Fruit fly (Drosophila melanogaster) ovary, adult (tissue): ENCODE data around the gene CG31517.

Source experiments
- CG17801 ChIP-seq: fragments of 200-800 bp; optimal IDR thresholded peaks from 2 replicates; lab custom pipeline; 2019; ENCODE audit warnings: missing biosample characterization, mild to moderate bottlenecking, missing genetic modification characterization, moderate library complexity; ENCODE audit not compliant: partially characterized antibody

Gene CG31517

dm6 chr3R:13948237-13948636 is at the start of gene CG31517:
Gene CG31517, plus strand, starts transcription at chr3R:13948420.
- no peak for TF ChIP-seq CG17801 (GFP tag; lab: Kevin White, UChicago)

DNA sequence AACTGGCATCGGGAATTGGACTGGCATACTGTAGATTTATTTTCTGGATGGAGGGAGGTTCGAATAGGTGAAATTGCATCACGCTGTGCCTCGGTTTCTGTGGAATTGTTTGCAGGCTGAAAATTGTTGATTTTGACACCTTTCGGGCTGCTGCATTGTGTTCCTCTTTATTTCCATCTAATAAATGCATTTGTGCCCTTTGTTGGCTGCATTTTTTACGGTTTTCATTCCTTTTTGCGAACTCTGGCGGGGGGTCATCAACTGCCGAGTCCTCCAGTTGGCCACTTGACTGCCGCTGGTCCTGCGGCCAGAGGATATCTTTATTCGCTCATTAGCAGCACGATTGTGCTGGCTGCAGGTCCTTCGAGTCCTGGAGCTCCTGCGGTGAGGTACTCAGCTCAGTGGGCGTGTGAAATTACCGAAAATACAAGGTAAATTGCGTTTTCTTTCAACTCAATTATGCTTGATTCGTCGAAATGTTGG is 48.5 kb upstream of the CG31517 start:
- TF ChIP-seq CG17801 (GFP tag; lab: Kevin White, UChicago): no peak

DNA sequence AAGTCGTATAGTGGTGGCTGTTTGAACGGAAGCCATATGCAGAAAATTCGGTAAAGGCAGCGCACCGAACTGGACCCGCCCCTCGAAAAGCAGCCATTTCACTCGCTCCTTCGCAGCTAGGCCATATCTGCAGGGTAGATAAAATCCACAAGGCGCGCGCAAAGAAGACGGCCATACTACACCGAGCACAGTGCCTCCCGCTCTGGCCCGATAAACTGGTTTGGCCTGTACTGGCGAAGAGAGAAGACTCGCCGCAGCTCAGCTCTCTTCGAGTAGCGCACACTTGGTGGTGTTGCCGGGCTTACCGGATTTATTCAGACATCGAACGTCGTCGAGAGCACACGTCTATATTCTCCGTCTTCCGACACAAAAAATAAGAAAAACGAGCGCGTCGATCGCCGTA is 46.7 kb upstream of the CG31517 start, which contains the start of gene ems:
Gene ems (plus strand): TSS at position 311 of the 403 bp plus-strand sequence.
- TF ChIP-seq CG17801 (GFP tag; lab: Kevin White, UChicago): no peak

dm6 chr3R:13906759-13907158 is 41.5 kb upstream of the CG31517 start:
- TF ChIP-seq CG17801 (GFP tag; lab: Kevin White, UChicago): no peak

dm6 chr3R:13907355-13908105 is 40.7 kb upstream of the CG31517 start:
- no peak for TF ChIP-seq CG17801 (GFP tag; lab: Kevin White, UChicago)

DNA sequence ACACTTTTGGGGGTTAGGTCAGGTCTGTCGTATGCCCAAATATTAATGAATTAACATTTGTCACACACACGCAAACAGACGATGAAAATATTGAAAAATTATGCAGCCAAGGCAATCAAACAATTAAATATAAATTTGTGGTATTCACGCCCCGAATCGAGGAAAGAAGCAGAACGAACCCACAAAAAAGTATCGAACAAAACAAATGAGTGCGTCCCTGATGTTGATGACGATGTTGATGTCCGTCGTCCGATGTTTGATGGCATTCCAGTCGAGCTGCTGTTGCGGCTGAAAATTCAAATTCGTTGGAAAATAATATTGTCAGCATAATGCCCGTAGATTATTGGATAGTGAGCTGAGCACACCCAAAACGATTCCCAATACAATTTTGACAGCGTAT is 39.2 kb upstream of the CG31517 start:
- TF ChIP-seq CG17801 (GFP tag; lab: Kevin White, UChicago): no peak

DNA sequence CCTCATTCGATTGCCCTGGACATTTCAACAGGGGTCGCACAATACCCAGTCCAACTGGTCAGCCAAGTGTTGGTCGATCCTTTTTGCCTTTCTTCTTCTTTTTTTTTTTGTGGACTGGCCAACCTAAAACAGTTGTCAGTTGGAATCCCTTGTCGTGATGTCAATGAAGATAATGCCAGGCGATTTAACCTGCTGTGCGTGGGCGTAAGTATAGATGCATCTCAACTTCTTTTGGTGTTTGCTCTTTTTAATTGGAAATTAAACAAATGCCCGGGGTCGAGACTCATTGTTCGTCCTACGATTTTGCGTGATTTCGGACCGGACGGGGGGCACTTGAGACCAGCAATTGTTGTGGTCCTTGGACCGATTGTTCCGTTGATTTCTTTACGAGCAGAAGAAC is 38.3 kb upstream of the CG31517 start:
- TF ChIP-seq CG17801 (GFP tag; lab: Kevin White, UChicago): no peak

dm6 chr3R:13911314-13911713 is 36.9 kb upstream of the CG31517 start:
- TF ChIP-seq CG17801 (GFP tag; lab: Kevin White, UChicago): no peak

dm6 chr3R:13912008-13912803 is 36.0 kb upstream of the CG31517 start:
- no peak for TF ChIP-seq CG17801 (GFP tag; lab: Kevin White, UChicago)

- no peak for TF ChIP-seq CG17801 (GFP tag; lab: Kevin White, UChicago)
Observed at dm6 chr3R:13913586-13913985, 34.6 kb upstream of the CG31517 start.

- TF ChIP-seq CG17801 (GFP tag; lab: Kevin White, UChicago): no peak
Observed at dm6 chr3R:13914760-13915417, 33.3 kb upstream of the CG31517 start.

DNA sequence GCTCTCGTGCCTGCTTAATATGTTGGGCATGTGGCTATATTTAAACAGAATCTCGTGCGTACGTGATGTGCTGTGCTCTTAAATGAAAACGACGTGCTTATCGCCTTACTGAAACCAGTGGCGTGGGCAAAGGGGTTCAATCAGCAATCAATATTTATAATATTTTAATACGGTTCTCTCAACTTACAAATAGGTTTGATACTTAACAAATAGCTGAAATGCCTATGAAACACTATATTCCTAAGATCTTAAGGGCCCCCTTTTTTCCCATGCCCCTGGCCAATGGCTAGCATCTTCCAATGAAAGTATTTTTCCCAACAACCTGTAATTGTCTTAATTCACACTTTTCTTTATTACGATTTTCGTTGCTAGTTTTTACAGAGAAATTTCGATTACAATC is 32.6 kb upstream of the CG31517 start:
- TF ChIP-seq CG17801 (GFP tag; lab: Kevin White, UChicago): no peak

- no peak for TF ChIP-seq CG17801 (GFP tag; lab: Kevin White, UChicago)
Observed at dm6 chr3R:13916546-13916945, 31.7 kb upstream of the CG31517 start.

DNA sequence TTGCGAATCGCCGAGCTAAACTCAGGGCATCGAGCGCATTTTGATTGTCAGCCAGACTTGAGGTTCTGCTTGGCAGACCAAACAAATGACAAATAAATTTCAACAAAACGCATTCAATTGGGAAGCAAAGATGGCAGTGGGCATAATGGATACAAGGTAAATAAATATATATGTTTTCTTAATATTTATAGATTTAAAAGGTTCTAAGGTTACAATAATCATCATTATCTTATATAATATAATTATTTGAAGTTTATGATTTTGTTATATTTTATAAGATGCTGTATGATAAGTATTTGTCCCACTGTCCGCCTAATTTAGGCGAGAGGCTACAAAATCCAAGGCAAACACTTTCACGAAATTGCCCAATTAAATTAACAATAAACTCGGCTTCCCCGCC is 30.2 kb upstream of the CG31517 start:
- TF ChIP-seq CG17801 (GFP tag; lab: Kevin White, UChicago): no peak
